Worm (Caenorhabditis elegans) whole organism, L1 larva: Measurements from ENCODE around the gene F02C12.2.

ENCODE experiments used
- C04F5.9 ChIP-seq: sonication (generic microtip); optimal IDR thresholded peaks from 2 replicates; lab custom pipeline; 2016; ENCODE audit warnings: missing genetic modification characterization, missing compliant biosample characterization
- C16A3.4 ChIP-seq: fragments of 150-350 bp; optimal IDR thresholded peaks from 2 replicates; lab custom pipeline; 2014; ENCODE audit warnings: missing biosample characterization, missing genetic modification characterization
- alr-1 ChIP-seq: fragments of 200-800 bp; sonication (Bioruptor generic); optimal IDR thresholded peaks from 2 replicates; lab custom pipeline; 2018; ENCODE audit warnings: borderline replicate concordance, mild to moderate bottlenecking, missing genetic modification characterization, missing compliant biosample characterization
- ceh-63 ChIP-seq: fragments of 200-800 bp; sonication (Bioruptor generic); optimal IDR thresholded peaks from 2 replicates; lab custom pipeline; 2018; ENCODE audit warnings: mild to moderate bottlenecking, missing genetic modification characterization, missing compliant biosample characterization
- ceh-8 ChIP-seq: fragments of 200-800 bp; sonication (Bioruptor generic); optimal IDR thresholded peaks from 2 replicates; lab custom pipeline; 2018; ENCODE audit warnings: mild to moderate bottlenecking, missing genetic modification characterization, moderate library complexity, missing compliant biosample characterization
- ces-1 ChIP-seq: fragments of 150-350 bp; optimal IDR thresholded peaks from 2 replicates; lab custom pipeline; 2014; ENCODE audit warnings: missing biosample characterization, missing genetic modification reagents, missing genetic modification characterization
- dpl-1 ChIP-seq, 3 experiments: fragments of 150-350 bp in 2 of 3; sonication (generic microtip) in 1 of 3; optimal IDR thresholded peaks; 2 replicates each; lab custom pipeline; 2014 to 2017; ENCODE audit warnings: missing biosample characterization in 3 of 3, missing genetic modification characterization in 3 of 3, missing genetic modification reagents in 3 of 3
- efl-3 ChIP-seq: fragments of 200-800 bp; sonication (Bioruptor generic); optimal IDR thresholded peaks from 2 replicates; lab custom pipeline; 2018; ENCODE audit warnings: mild to moderate bottlenecking, missing genetic modification characterization, missing compliant biosample characterization
- egl-27 ChIP-seq, 2 experiments: fragments of 150-350 bp in 1 of 2; sonication (generic microtip); optimal IDR thresholded peaks; 3 replicates each; lab custom pipeline; 2017 to 2018; ENCODE audit warnings: missing biosample characterization in 2 of 2, missing genetic modification characterization in 2 of 2, missing genetic modification reagents in 2 of 2
- fkh-10 ChIP-seq: sonication (generic microtip); optimal IDR thresholded peaks from 2 replicates; lab custom pipeline; 2017; ENCODE audit warnings: missing biosample characterization, missing genetic modification reagents, missing genetic modification characterization
- fkh-4 ChIP-seq: sonication (generic microtip); optimal IDR thresholded peaks from 2 replicates; lab custom pipeline; 2016; ENCODE audit warnings: missing compliant biosample characterization, missing genetic modification characterization, borderline replicate concordance
- fos-1 ChIP-seq: fragments of 150-350 bp; optimal IDR thresholded peaks from 2 replicates; lab custom pipeline; 2014; ENCODE audit warnings: missing biosample characterization, missing genetic modification characterization
- hlh-4 ChIP-seq: sonication (generic microtip); optimal IDR thresholded peaks from 2 replicates; lab custom pipeline; 2016; ENCODE audit warnings: mild to moderate bottlenecking, missing genetic modification characterization, missing compliant biosample characterization
- lin-14 ChIP-seq: fragments of 200-800 bp; sonication (Bioruptor generic); optimal IDR thresholded peaks from 2 replicates; lab custom pipeline; 2018; ENCODE audit warnings: mild to moderate bottlenecking, missing genetic modification characterization, moderate library complexity, missing compliant biosample characterization
- lin-35 ChIP-seq, 2 experiments: fragments of 150-350 bp; optimal IDR thresholded peaks; 2 replicates each; lab custom pipeline; 2014; ENCODE audit warnings: missing biosample characterization in 2 of 2, missing genetic modification characterization in 2 of 2, missing genetic modification reagents in 2 of 2
- lir-3 ChIP-seq: sonication (generic microtip); optimal IDR thresholded peaks from 2 replicates; lab custom pipeline; 2016; ENCODE audit warnings: mild to moderate bottlenecking, missing genetic modification characterization, moderate library complexity, missing compliant biosample characterization; ENCODE audit not compliant: poor library complexity
- lsy-2 ChIP-seq, 2 experiments: fragments of 150-350 bp; optimal IDR thresholded peaks; 2 replicates each; lab custom pipeline; 2014; ENCODE audit warnings: missing biosample characterization in 2 of 2, missing genetic modification characterization in 2 of 2
- mab-9 ChIP-seq: fragments of 200-800 bp; sonication (Bioruptor generic); IDR thresholded peaks from 2 replicates; pipeline ENCODE4 v1.3.6; 2022; ENCODE audit warnings: missing genetic modification reagents, missing genetic modification characterization, missing compliant biosample characterization
- mdl-1 ChIP-seq, 2 experiments: fragments of 150-350 bp; optimal IDR thresholded peaks; 2 replicates each; lab custom pipeline; 2014 to 2017; ENCODE audit warnings: missing biosample characterization in 2 of 2, missing genetic modification characterization in 2 of 2, inconsistent platforms in 1 of 2
- mef-2 ChIP-seq: fragments of 150-350 bp; optimal IDR thresholded peaks from 2 replicates; lab custom pipeline; 2014; ENCODE audit warnings: missing biosample characterization, missing genetic modification characterization
- nhr-19 ChIP-seq: fragments of 200-800 bp; sonication (Bioruptor generic); conservative IDR thresholded peaks from 2 replicates; pipeline ENCODE4 v1.3.6; 2022; ENCODE audit warnings: missing genetic modification characterization, missing compliant biosample characterization
- nhr-20 ChIP-seq: sonication (generic microtip); optimal IDR thresholded peaks from 2 replicates; lab custom pipeline; 2016; ENCODE audit warnings: mild to moderate bottlenecking, missing genetic modification characterization, missing compliant biosample characterization
- nhr-237 ChIP-seq: fragments of 150-350 bp; optimal IDR thresholded peaks from 2 replicates; lab custom pipeline; 2014; ENCODE audit warnings: missing biosample characterization, missing genetic modification characterization
- nhr-28 ChIP-seq: fragments of 150-350 bp; optimal IDR thresholded peaks from 2 replicates; lab custom pipeline; 2014; ENCODE audit warnings: missing biosample characterization, missing genetic modification characterization
- nhr-47 ChIP-seq: sonication (generic microtip); optimal IDR thresholded peaks from 2 replicates; lab custom pipeline; 2016; ENCODE audit warnings: mild to moderate bottlenecking, missing genetic modification characterization, moderate library complexity, missing compliant biosample characterization
- nhr-71 ChIP-seq: sonication (generic microtip); optimal IDR thresholded peaks from 2 replicates; lab custom pipeline; 2016; ENCODE audit warnings: mild to moderate bottlenecking, missing genetic modification characterization, moderate library complexity, missing compliant biosample characterization
- nhr-76 ChIP-seq: sonication (generic microtip); optimal IDR thresholded peaks from 2 replicates; lab custom pipeline; 2017; ENCODE audit warnings: missing biosample characterization, missing genetic modification characterization
- nhr-90 ChIP-seq: sonication (generic microtip); optimal IDR thresholded peaks from 2 replicates; lab custom pipeline; 2016; ENCODE audit warnings: mild to moderate bottlenecking, missing genetic modification characterization, missing compliant biosample characterization; ENCODE audit not compliant: poor library complexity
- pag-3 ChIP-seq: sonication (generic microtip); optimal IDR thresholded peaks from 2 replicates; lab custom pipeline; 2017; ENCODE audit warnings: missing genetic modification characterization, mild to moderate bottlenecking, missing compliant biosample characterization, antibody characterized with exemption, borderline replicate concordance; ENCODE audit not compliant: insufficient read depth
- pax-3 ChIP-seq: fragments of 200-800 bp; sonication (Bioruptor generic); optimal IDR thresholded peaks from 2 replicates; lab custom pipeline; 2018; ENCODE audit warnings: mild to moderate bottlenecking, missing genetic modification characterization, moderate library complexity, missing compliant biosample characterization
- rnt-1 ChIP-seq: sonication (generic microtip); optimal IDR thresholded peaks from 2 replicates; lab custom pipeline; 2016; ENCODE audit warnings: mild to moderate bottlenecking, missing genetic modification characterization, moderate library complexity, missing compliant biosample characterization
- snpc-4 ChIP-seq: fragments of 150-350 bp; optimal IDR thresholded peaks from 2 replicates; lab custom pipeline; 2014; ENCODE audit warnings: missing biosample characterization, missing genetic modification characterization
- sup-37 ChIP-seq: fragments of 200-800 bp; sonication (Bioruptor generic); optimal IDR thresholded peaks from 2 replicates; lab custom pipeline; 2018; ENCODE audit warnings: mild to moderate bottlenecking, missing genetic modification characterization, missing compliant biosample characterization
- tlp-1 ChIP-seq: fragments of 150-350 bp; optimal IDR thresholded peaks from 2 replicates; lab custom pipeline; 2014; ENCODE audit warnings: missing biosample characterization, missing genetic modification characterization
- unc-30 ChIP-seq: sonication (generic microtip); optimal IDR thresholded peaks from 2 replicates; lab custom pipeline; 2017; ENCODE audit warnings: missing biosample characterization, missing genetic modification characterization
- unc-62 ChIP-seq: fragments of 150-350 bp; optimal IDR thresholded peaks from 2 replicates; lab custom pipeline; 2014; ENCODE audit warnings: missing biosample characterization, missing genetic modification reagents, missing genetic modification characterization
- unc-98 ChIP-seq: fragments of 200-800 bp; sonication (Bioruptor generic); IDR thresholded peaks from 2 replicates; pipeline ENCODE4 v1.3.6; 2022; ENCODE audit warnings: missing genetic modification characterization, missing compliant biosample characterization
- vab-15 ChIP-seq: sonication (generic microtip); optimal IDR thresholded peaks from 2 replicates; lab custom pipeline; 2017; ENCODE audit warnings: missing genotype, mild to moderate bottlenecking, missing genetic modification characterization, missing compliant biosample characterization
- xbp-1 ChIP-seq: sonication (generic microtip); optimal IDR thresholded peaks from 2 replicates; lab custom pipeline; 2016; ENCODE audit warnings: missing genetic modification characterization, missing compliant biosample characterization
- zag-1 ChIP-seq: fragments of 150-350 bp; optimal IDR thresholded peaks from 2 replicates; lab custom pipeline; 2014; ENCODE audit warnings: missing biosample characterization, missing genetic modification characterization
- ztf-11 ChIP-seq, 2 experiments: sonication (generic microtip); optimal IDR thresholded peaks; 2 replicates each; lab custom pipeline; 2016 to 2017; ENCODE audit warnings: missing genetic modification characterization in 2 of 2, missing biosample characterization in 1 of 2, missing compliant biosample characterization in 1 of 2

F02C12.2 gene

ce11 chrX:13396550-13397023 is 2.5 kb downstream of the F02C12.2 start, which contains the start of gene F02C12.3 (continued):
- TF ChIP-seq mdl-1 (tag; optimal IDR thresholded peaks at IDR 0.05; lab: Kevin White, UChicago) (peak in 1 of 2 experiments; percentile 82), C04F5.9 (tag; lab: Kevin White, UChicago) (peak; percentile 56), lir-3 (tag; lab: Kevin White, UChicago) (peak; percentile 80), nhr-90 (tag; lab: Kevin White, UChicago) (peak; percentile 95), vab-15 (tag; lab: Kevin White, UChicago) (no peak), lin-14 (GFP tag; lab: Kevin White, UChicago) (peak; percentile 96), mab-9 (peak; percentile 73), xbp-1 (tag; lab: Kevin White, UChicago) (peak; percentile 93), ceh-63 (GFP tag; lab: Kevin White, UChicago) (no peak), efl-3 (GFP tag; lab: Kevin White, UChicago) (no peak), zag-1 (tag; lab: Kevin White, UChicago) (no peak), unc-30 (no peak), pax-3 (tag; lab: Kevin White, UChicago) (peak; percentile 60), C16A3.4 (tag; lab: Kevin White, UChicago) (peak; percentile 79), pag-3 (peak; percentile 16), lin-35 (GFP tag; optimal IDR thresholded peaks at IDR 0.05; lab: Kevin White, UChicago) (peak; percentile 75 to 86), fos-1 (peak; percentile 83), nhr-19 (GFP tag; lab: Robert Waterston, UW) (peak; percentile 96), nhr-47 (tag; lab: Kevin White, UChicago) (peak; percentile 96), ztf-11 (tag; optimal IDR thresholded peaks at IDR 0.05; lab: Kevin White, UChicago) (peak in 1 of 2 experiments; percentile 75), ceh-8 (GFP tag; lab: Kevin White, UChicago) (peak; percentile 22), rnt-1 (tag; lab: Kevin White, UChicago) (peak; percentile 91), alr-1 (tag; lab: Kevin White, UChicago) (no peak), fkh-4 (tag; lab: Kevin White, UChicago) (peak; percentile 3), nhr-71 (tag; lab: Kevin White, UChicago) (peak; percentile 97), ces-1 (no peak), nhr-28 (tag; lab: Kevin White, UChicago) (no peak), egl-27 (tag; optimal IDR thresholded peaks at IDR 0.05; lab: Kevin White, UChicago) (peak in 1 of 2 experiments; percentile 42), hlh-4 (tag; lab: Kevin White, UChicago) (no peak), nhr-237 (tag; lab: Kevin White, UChicago) (peak; percentile 66), tlp-1 (tag; lab: Kevin White, UChicago) (no peak), lsy-2 (tag; optimal IDR thresholded peaks at IDR 0.05; lab: Kevin White, UChicago) (peak; percentile 89 to 91), fkh-10 (GFP tag; lab: Kevin White, UChicago) (no peak), unc-62 (GFP tag; lab: Kevin White, UChicago) (no peak), mef-2 (tag; lab: Kevin White, UChicago) (peak; percentile 81), snpc-4 (tag; lab: Kevin White, UChicago) (peak; percentile 73), nhr-76 (tag; lab: Kevin White, UChicago) (no peak), dpl-1 (GFP tag; optimal IDR thresholded peaks at IDR 0.05; lab: Kevin White, UChicago) (peak; percentile 59 to 68 (median 66)), unc-98 (GFP tag; lab: Robert Waterston, UW) (peak; percentile 24; the same call in 1 of the 2 replicates), nhr-20 (tag; lab: Kevin White, UChicago) (peak; percentile 98), sup-37 (GFP tag; lab: Kevin White, UChicago) (peak; percentile 56)
